Fruit fly (Drosophila melanogaster): ENCODE results near the gene BobA.

Gene BobA

dm6 chr3L:14961027-14961426 lies 15.1 kb upstream of the BobA start (continued):
- peak; percentile 29 for TF ChIP-seq fd96Cb (tag; optimal IDR thresholded peaks at IDR 0.05)
- TF ChIP-seq tin (GFP tag; optimal IDR thresholded peaks at IDR 0.05): no peak
- TF ChIP-seq YL-1 (GFP tag; optimal IDR thresholded peaks at IDR 0.05): no peak
- peak; percentile 3 for TF ChIP-seq trem (tag; optimal IDR thresholded peaks at IDR 0.05)
- no peak for TF ChIP-seq CG9876 (GFP tag; optimal IDR thresholded peaks at IDR 0.05)
- no peak for TF ChIP-seq Hr51 (GFP tag; optimal IDR thresholded peaks at IDR 0.05)
- no peak for TF ChIP-seq CG3281 (GFP tag; optimal IDR thresholded peaks at IDR 0.05)
- TF ChIP-seq CG6272 (GFP tag; IDR thresholded peaks at IDR 0.05): no peak
- TF ChIP-seq CG16863 (GFP tag; optimal IDR thresholded peaks at IDR 0.05): no peak

dm6 chr3L:14960549-14960948 lies 14.6 kb upstream of the BobA start:
- TF ChIP-seq odd (GFP tag; optimal IDR thresholded peaks at IDR 0.05): peak; percentile 19
- TF ChIP-seq CG8089 (GFP tag; optimal IDR thresholded peaks at IDR 0.05): no peak
- TF ChIP-seq gro (GFP tag; optimal IDR thresholded peaks at IDR 0.05): no peak
- no peak for TF ChIP-seq fd3F (GFP tag; optimal IDR thresholded peaks at IDR 0.05)
- peak in 1 of 2 experiments; percentile 10 for TF ChIP-seq tll (GFP tag; optimal IDR thresholded peaks at IDR 0.05)
- peak; percentile 21 for TF ChIP-seq Six4 (GFP tag; optimal IDR thresholded peaks at IDR 0.05)
- TF ChIP-seq pros (GFP tag; optimal IDR thresholded peaks at IDR 0.05): peak; percentile 80
- no peak for TF ChIP-seq CG12769 (tag; optimal IDR thresholded peaks at IDR 0.05)
- TF ChIP-seq D (optimal IDR thresholded peaks at IDR 0.05): peak; percentile 98
- TF ChIP-seq D (GFP tag; optimal IDR thresholded peaks at IDR 0.05): peak; percentile 12
- peak; percentile 50 for TF ChIP-seq kni (GFP tag; optimal IDR thresholded peaks at IDR 0.05)
- peak; percentile 53; the same call in 1 of the 2 replicates for TF ChIP-seq crol (GFP tag; IDR thresholded peaks at IDR 0.05)
- peak; percentile 89 for TF ChIP-seq zen (tag; optimal IDR thresholded peaks at IDR 0.05)
- peak; percentile 27 for TF ChIP-seq oc (tag; optimal IDR thresholded peaks at IDR 0.05)
- TF ChIP-seq Kr (GFP tag; optimal IDR thresholded peaks at IDR 0.05): peak; percentile 5
- TF ChIP-seq CG43689 (GFP tag; IDR thresholded peaks at IDR 0.05): no peak
- TF ChIP-seq CG2199 (GFP tag; IDR thresholded peaks at IDR 0.05): peak; percentile 71; the same call in 1 of the 3 replicates
- TF ChIP-seq twi (tag; optimal IDR thresholded peaks at IDR 0.05): peak; percentile 95

- TF ChIP-seq CG15514 (GFP tag; optimal IDR thresholded peaks at IDR 0.05): no peak
- TF ChIP-seq zen (tag; optimal IDR thresholded peaks at IDR 0.05): peak; percentile 74
- no peak for TF ChIP-seq CG12219 (GFP tag; optimal IDR thresholded peaks at IDR 0.05)
- no peak for TF ChIP-seq her (GFP tag; optimal IDR thresholded peaks at IDR 0.05)
- no peak for TF ChIP-seq CG17612 (GFP tag; IDR thresholded peaks at IDR 0.05)
- no peak for TF ChIP-seq Optix (GFP tag; IDR thresholded peaks at IDR 0.05)
- no peak for TF ChIP-seq Camta (GFP tag; optimal IDR thresholded peaks at IDR 0.05)
- no peak for TF ChIP-seq CG11398 (GFP tag; optimal IDR thresholded peaks at IDR 0.05)
- no peak for TF ChIP-seq lov (optimal IDR thresholded peaks at IDR 0.05)
- TF ChIP-seq lov (GFP tag; IDR thresholded peaks at IDR 0.05): peak; percentile 57; the same call in 1 of the 3 replicates
- TF ChIP-seq Opbp (GFP tag; IDR thresholded peaks at IDR 0.05; ENCODE audit: partially characterized antibody): no peak
- TF ChIP-seq chm (GFP tag; IDR thresholded peaks at IDR 0.05): peak; percentile 49; the same call in 1 of the 2 replicates
- TF ChIP-seq psq (GFP tag; optimal IDR thresholded peaks at IDR 0.05): no peak
- no peak for TF ChIP-seq dmrt99B (tag; optimal IDR thresholded peaks at IDR 0.05)
- no peak for TF ChIP-seq CG18476 (GFP tag; optimal IDR thresholded peaks at IDR 0.05)
- TF ChIP-seq CG33557 (GFP tag; optimal IDR thresholded peaks at IDR 0.05): no peak
- TF ChIP-seq tll (GFP tag; optimal IDR thresholded peaks at IDR 0.05): peak in 1 of 2 experiments; percentile 71
- TF ChIP-seq ac (GFP tag; optimal IDR thresholded peaks at IDR 0.05): no peak
- TF ChIP-seq Ada2b (GFP tag; IDR thresholded peaks at IDR 0.05): no peak
- no peak for TF ChIP-seq CG9817 (tag; optimal IDR thresholded peaks at IDR 0.05)
- TF ChIP-seq Nf-YA (GFP tag; IDR thresholded peaks at IDR 0.05): no peak
- no peak for TF ChIP-seq CG10565 (GFP tag; optimal IDR thresholded peaks at IDR 0.05)
- TF ChIP-seq CG8944 (GFP tag; optimal IDR thresholded peaks at IDR 0.05): no peak
Measured at dm6 chr3L:14958613-14959327, 12.8 kb upstream of the BobA start.
